Worm (Caenorhabditis elegans) whole organism, L4 larva: ENCODE measurements around the gene Y116F11B.9.

ENCODE experiments used
- R02D3.7 ChIP-seq: fragments of 150-350 bp; sonication (generic microtip); optimal IDR thresholded peaks from 3 replicates; lab custom pipeline; 2014; ENCODE audit warnings: missing biosample characterization, missing genetic modification characterization
- egl-27 ChIP-seq: sonication (generic microtip); optimal IDR thresholded peaks from 3 replicates; lab custom pipeline; 2017; ENCODE audit warnings: missing biosample characterization, missing genetic modification reagents, missing genetic modification characterization
- lin-29 ChIP-seq: fragments of 200-800 bp; sonication (Bioruptor generic); IDR thresholded peaks from 2 replicates; pipeline ENCODE4 v1.3.6; 2022; ENCODE audit warnings: missing genetic modification reagents, missing genetic modification characterization, missing compliant biosample characterization
- mdl-1 ChIP-seq, 2 experiments: fragments of 150-350 bp in 1 of 2; sonication (generic microtip) in 1 of 2; optimal IDR thresholded peaks; 2 replicates each; lab custom pipeline; 2014 to 2017; ENCODE audit warnings: missing biosample characterization in 2 of 2, missing genetic modification characterization in 2 of 2
- nhr-237 ChIP-seq: sonication (generic microtip); optimal IDR thresholded peaks from 2 replicates; lab custom pipeline; 2017; ENCODE audit warnings: missing biosample characterization, missing genetic modification characterization
- nhr-77 ChIP-seq: fragments of 150-350 bp; optimal IDR thresholded peaks from 2 replicates; lab custom pipeline; 2014; ENCODE audit warnings: missing biosample characterization, missing genetic modification characterization
- pha-4 ChIP-seq, 2 experiments: fragments of 150-350 bp in 1 of 2; fragments of 200-800 bp in 1 of 2; sonication (Bioruptor generic) in 1 of 2; IDR thresholded peaks in 1 of 2; optimal IDR thresholded peaks in 1 of 2; 2 replicates each; pipeline versions ENCODE4 v1.3.6 to Lab custom; 2014 to 2022; ENCODE audit warnings: missing genetic modification characterization in 2 of 2, missing genetic modification reagents in 2 of 2, missing biosample characterization in 1 of 2, missing compliant biosample characterization in 1 of 2
- rbr-2 ChIP-seq: sonication (generic microtip); optimal IDR thresholded peaks from 2 replicates; lab custom pipeline; 2016; ENCODE audit warnings: missing genotype, missing genetic modification characterization, missing compliant biosample characterization
- tag-97 ChIP-seq: fragments of 200-800 bp; sonication (Bioruptor generic); IDR thresholded peaks from 2 replicates; pipeline ENCODE4 v1.3.6; 2022; ENCODE audit warnings: missing genetic modification characterization, missing compliant biosample characterization

DNA sequence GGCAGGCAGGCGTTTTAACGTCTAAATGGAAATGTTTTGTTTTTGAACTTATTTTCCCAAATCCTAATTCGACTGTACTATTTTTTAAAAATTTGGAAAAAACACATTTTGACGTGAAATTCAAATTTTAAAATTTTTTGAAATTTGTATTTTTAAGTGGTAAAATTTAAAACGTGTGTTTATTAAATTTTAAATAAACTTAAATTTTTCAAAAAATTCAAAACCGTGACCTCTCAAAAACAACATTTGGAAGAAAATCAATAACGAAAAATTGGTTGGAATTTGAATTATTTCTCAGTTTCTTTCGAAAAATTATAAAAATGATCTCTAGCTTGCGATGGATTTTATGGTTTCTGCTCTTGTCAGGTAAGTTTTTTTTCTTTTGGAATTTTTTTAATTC is 10.4 kb downstream of the Y116F11B.9 start, which contains the start of gene Y116F11B.8:
- no peak for TF ChIP-seq R02D3.7 (tag; lab: Kevin White, UChicago)
- TF ChIP-seq mdl-1 (tag; optimal IDR thresholded peaks at IDR 0.05; lab: Kevin White, UChicago) = no peak
- TF ChIP-seq nhr-237 (tag; lab: Kevin White, UChicago) = no peak
- TF ChIP-seq lin-29 (GFP tag; lab: Robert Waterston, UW) = no peak
- TF ChIP-seq tag-97 (GFP tag; lab: Robert Waterston, UW) = no peak
- TF ChIP-seq pha-4 (GFP tag; IDR thresholded peaks at IDR 0.05; lab: Robert Waterston, UW) = no peak
- TF ChIP-seq pha-4 (tag; optimal IDR thresholded peaks at IDR 0.05; lab: Kevin White, UChicago) = no peak
- TF ChIP-seq rbr-2 (tag; lab: Kevin White, UChicago) = no peak
- no peak for TF ChIP-seq egl-27
- no peak for TF ChIP-seq nhr-77 (tag; lab: Kevin White, UChicago)
